Fruit fly (Drosophila melanogaster): ENCODE data around the gene CG17776.
A peak's percentile ranks its signal among the peaks of the same experiment; 100 is the strongest.

DNA sequence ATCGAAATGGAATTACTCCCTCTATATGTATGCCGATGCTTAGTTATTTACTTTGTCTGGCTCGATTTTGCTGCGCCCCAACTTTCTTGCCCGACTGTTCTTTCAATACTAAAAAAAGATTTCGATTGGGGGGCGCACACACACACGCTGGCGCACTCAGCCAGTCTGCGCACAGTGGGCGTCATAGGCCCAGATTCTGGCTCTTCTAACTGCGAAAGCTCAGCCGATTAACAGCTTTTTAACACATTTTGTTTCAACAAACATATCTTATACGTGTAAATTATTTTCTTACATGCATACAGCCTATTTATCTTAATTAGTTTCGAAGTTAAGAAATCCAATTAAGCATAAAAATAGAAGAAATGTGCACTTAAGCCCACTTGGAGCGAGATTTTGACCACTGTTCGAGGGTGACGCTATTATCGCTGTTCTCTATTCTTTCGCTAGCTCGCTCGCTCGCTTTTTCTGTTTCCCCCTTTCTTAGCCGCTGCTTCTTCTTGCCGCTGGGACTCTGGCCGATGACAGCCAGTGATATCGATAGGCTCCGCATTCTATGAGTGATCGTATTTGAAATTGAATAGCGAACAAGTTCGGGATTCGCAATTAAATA lies 37.8 kb downstream of the CG17776 start, which contains the start of gene Vinc:
- TF ChIP-seq lola (GFP tag; optimal IDR thresholded peaks at IDR 0.05) (no peak), foxo (GFP tag; optimal IDR thresholded peaks at IDR 0.05) (peak in 1 of 2 experiments; percentile 93), Hnf4 (GFP tag; optimal IDR thresholded peaks at IDR 0.05) (no peak), pan (optimal IDR thresholded peaks at IDR 0.05) (no peak), psq (GFP tag; optimal IDR thresholded peaks at IDR 0.05) (peak; percentile 93), CG9705 (GFP tag; optimal IDR thresholded peaks at IDR 0.05) (peak; percentile 85), dmrt93B (GFP tag; optimal IDR thresholded peaks at IDR 0.05) (no peak), HLH106 (tag; optimal IDR thresholded peaks at IDR 0.05) (peak; percentile 92), OdsH (GFP tag; optimal IDR thresholded peaks at IDR 0.05) (peak; percentile 63), Vsx2 (GFP tag; optimal IDR thresholded peaks at IDR 0.05; ENCODE audit: partially characterized antibody) (no peak), usp (GFP tag; optimal IDR thresholded peaks at IDR 0.05) (no peak), fru (GFP tag; optimal IDR thresholded peaks at IDR 0.05) (peak; percentile 95), Myc (optimal IDR thresholded peaks at IDR 0.05) (no peak)

Measured in whole organism, wandering third instar larva.